Worm (Caenorhabditis elegans): ENCODE results near the gene hot-2.

The hot-2 gene

DNA sequence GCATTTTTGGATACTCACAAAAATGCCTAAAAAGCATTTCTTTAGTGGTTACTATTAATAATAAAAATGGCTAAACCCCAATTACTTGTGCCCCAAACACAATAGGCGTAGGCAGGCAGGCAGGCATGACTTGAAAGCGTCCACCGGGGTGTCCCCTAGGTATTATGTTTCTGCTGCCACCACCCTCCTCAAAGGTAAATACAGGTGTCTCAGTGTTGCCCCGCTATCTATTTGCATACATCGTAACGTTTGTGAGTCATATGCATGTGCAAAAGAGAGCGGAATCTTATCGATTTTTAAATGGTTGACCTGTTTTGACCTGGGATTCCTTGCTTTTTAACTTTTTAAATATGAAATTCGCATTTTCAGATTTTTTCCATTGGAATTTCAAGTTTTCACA, 21.3 kb upstream of the hot-2 start (continued):
- TF ChIP-seq hrde-1 (tag; optimal IDR thresholded peaks at IDR 0.05; ENCODE audit: borderline replicate concordance): no peak

DNA sequence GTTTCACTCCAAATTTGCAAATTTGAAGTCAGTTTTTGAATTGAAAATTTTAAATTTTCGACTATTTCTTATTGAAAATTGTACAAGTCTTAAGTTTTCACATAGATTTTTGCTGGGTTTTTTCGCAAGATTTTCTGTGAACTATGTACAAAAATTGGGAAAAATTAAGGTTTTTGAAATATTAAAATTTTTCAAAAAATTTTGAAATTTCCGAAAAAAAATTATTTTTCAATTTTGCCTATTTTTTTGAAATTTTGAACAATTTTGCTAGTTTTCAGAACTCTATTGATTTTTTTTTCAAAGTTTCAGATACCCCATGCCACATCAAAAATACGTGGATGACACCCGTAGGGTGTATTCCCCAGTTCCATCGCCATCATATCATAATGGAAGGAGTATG, 20.8 kb upstream of the hot-2 start, which contains the start of gene tsp-13:
Gene tsp-13 (plus strand): TSS at position 301 of the 400 bp plus-strand sequence.
- TF ChIP-seq let-607 (tag; optimal IDR thresholded peaks at IDR 0.05): no peak
- no peak for TF ChIP-seq ZK185.1 (tag; optimal IDR thresholded peaks at IDR 0.05; ENCODE audit: poor library complexity, severe bottlenecking)
- no peak for TF ChIP-seq tlf-1 (GFP tag; optimal IDR thresholded peaks at IDR 0.05)
- TF ChIP-seq C06A6.2 (GFP tag; conservative IDR thresholded peaks at IDR 0.05): no peak
- no peak for TF ChIP-seq chd-7 (tag; optimal IDR thresholded peaks at IDR 0.05)
- TF ChIP-seq Y95B8A.8 (GFP tag; IDR thresholded peaks at IDR 0.05): no peak

ce11 chrV:19158664-19159063, 15.9 kb upstream of the hot-2 start, which contains the start of gene Y39B6A.5:
TSS of gene Y39B6A.5 (minus strand) at chrV:19158877.
- peak; percentile 84 for TF ChIP-seq pha-4 (tag; optimal IDR thresholded peaks at IDR 0.05)
- TF ChIP-seq ztf-18 (tag; optimal IDR thresholded peaks at IDR 0.05): peak; percentile 25
- no peak for TF ChIP-seq hrde-1 (tag; optimal IDR thresholded peaks at IDR 0.05; ENCODE audit: borderline replicate concordance)
- no peak for TF ChIP-seq nfya-1 (tag; optimal IDR thresholded peaks at IDR 0.05; ENCODE audit: borderline replicate concordance, insufficient read depth)
- TF ChIP-seq Y56A3A.18 (GFP tag; IDR thresholded peaks at IDR 0.05): no peak
- TF ChIP-seq ceh-91 (GFP tag; IDR thresholded peaks at IDR 0.05): no peak
- TF ChIP-seq T07F8.4 (tag; optimal IDR thresholded peaks at IDR 0.05): no peak
- TF ChIP-seq tlf-1 (GFP tag; optimal IDR thresholded peaks at IDR 0.05): peak; percentile 57
- peak; percentile 16 for TF ChIP-seq F23B12.7 (tag; optimal IDR thresholded peaks at IDR 0.05; ENCODE audit: insufficient read depth)
- no peak for TF ChIP-seq D2030.7 (GFP tag; IDR thresholded peaks at IDR 0.05)
- no peak for TF ChIP-seq rec-8 (tag; optimal IDR thresholded peaks at IDR 0.05)
- no peak for TF ChIP-seq F33H1.4 (GFP tag; IDR thresholded peaks at IDR 0.05)
- no peak for TF ChIP-seq Y67H2A.10 (GFP tag; conservative IDR thresholded peaks at IDR 0.05)
- TF ChIP-seq ama-1 (optimal IDR thresholded peaks at IDR 0.05): no peak
- no peak for TF ChIP-seq ama-1 (GFP tag; optimal IDR thresholded peaks at IDR 0.05)
- no peak for TF ChIP-seq dpl-1 (GFP tag; optimal IDR thresholded peaks at IDR 0.05)
- peak; percentile 34 for TF ChIP-seq madf-10 (tag; optimal IDR thresholded peaks at IDR 0.05)
- no peak for TF ChIP-seq mel-28 (tag; optimal IDR thresholded peaks at IDR 0.05; ENCODE audit: borderline replicate concordance)
- TF ChIP-seq ceh-27 (GFP tag; optimal IDR thresholded peaks at IDR 0.05): no peak
- no peak for TF ChIP-seq efl-1 (GFP tag; optimal IDR thresholded peaks at IDR 0.05)
- no peak for TF ChIP-seq lsy-27 (tag; optimal IDR thresholded peaks at IDR 0.05; ENCODE audit: borderline replicate concordance, insufficient read depth)
- no peak for TF ChIP-seq sea-2 (GFP tag; IDR thresholded peaks at IDR 0.05)
- no peak for TF ChIP-seq nhr-179 (tag; optimal IDR thresholded peaks at IDR 0.05)
- no peak for TF ChIP-seq tbx-9 (tag; optimal IDR thresholded peaks at IDR 0.05; ENCODE audit: borderline replicate concordance)
- TF ChIP-seq him-1 (tag; optimal IDR thresholded peaks at IDR 0.05): no peak
- no peak for TF ChIP-seq nhr-27 (tag; optimal IDR thresholded peaks at IDR 0.05)
- TF ChIP-seq dpff-1 (tag; optimal IDR thresholded peaks at IDR 0.05): no peak
- peak; percentile 91 for TF ChIP-seq ztf-22 (GFP tag; optimal IDR thresholded peaks at IDR 0.05)
- TF ChIP-seq xnd-1 (tag; optimal IDR thresholded peaks at IDR 0.05): no peak
- peak; percentile 74 for TF ChIP-seq ets-4 (GFP tag; optimal IDR thresholded peaks at IDR 0.05)
- TF ChIP-seq Y53G8AR.9 (GFP tag; conservative IDR thresholded peaks at IDR 0.05): no peak; the same call in 1 of the 2 replicates
- TF ChIP-seq snpc-3.4 (tag; optimal IDR thresholded peaks at IDR 0.05): no peak
- no peak for TF ChIP-seq ceh-40 (GFP tag; IDR thresholded peaks at IDR 0.05)
- no peak for TF ChIP-seq rcor-1 (GFP tag; IDR thresholded peaks at IDR 0.05)
- no peak for TF ChIP-seq hsf-1 (GFP tag; IDR thresholded peaks at IDR 0.05)
- TF ChIP-seq repo-1 (tag; optimal IDR thresholded peaks at IDR 0.05): no peak
- TF ChIP-seq attf-5 (GFP tag; optimal IDR thresholded peaks at IDR 0.05): peak; percentile 87
- no peak for TF ChIP-seq B0261.1 (tag; optimal IDR thresholded peaks at IDR 0.05)
- peak; percentile 0 for TF ChIP-seq F22D6.2 (tag; optimal IDR thresholded peaks at IDR 0.05)
- TF ChIP-seq hlh-12 (tag; optimal IDR thresholded peaks at IDR 0.05): no peak
